Worm (Caenorhabditis elegans) whole organism, midembryonic: ENCODE measurements around the gene nas-37.

Experiments
- flt-1 ChIP-seq: fragments of 200-800 bp; sonication (Bioruptor generic); IDR thresholded peaks from 2 replicates; pipeline ENCODE4 v1.3.6; 2022; ENCODE audit warnings: missing genetic modification characterization, missing compliant biosample characterization
- klf-2 ChIP-seq: fragments of 200-800 bp; sonication (Bioruptor generic); conservative IDR thresholded peaks from 2 replicates; pipeline ENCODE4 v1.3.6; 2022; ENCODE audit warnings: missing genetic modification reagents, missing genetic modification characterization, missing compliant biosample characterization
- ref-1 ChIP-seq: fragments of 200-800 bp; sonication (Bioruptor generic); conservative IDR thresholded peaks from 2 replicates; pipeline ENCODE4 v1.3.6; 2022; ENCODE audit warnings: missing genetic modification reagents, missing genetic modification characterization, missing compliant biosample characterization

DNA sequence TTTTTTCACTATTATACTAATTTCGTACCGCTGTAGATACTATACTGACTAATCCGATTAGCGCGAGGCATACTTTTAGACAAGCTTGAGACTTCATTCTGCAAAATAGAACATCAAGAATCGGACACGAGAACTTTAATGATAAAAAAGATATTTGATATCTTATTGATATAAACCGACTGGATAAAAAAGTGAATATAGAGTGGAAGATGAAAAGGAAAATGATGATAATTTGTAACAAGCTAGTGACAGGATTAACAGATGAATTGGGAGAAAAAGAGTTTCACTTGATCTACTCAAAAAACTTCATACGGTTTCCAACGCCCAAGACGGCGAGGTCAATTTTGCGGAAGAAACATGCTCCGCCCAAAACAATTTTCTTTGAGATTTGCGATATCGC lies at the start of gene nas-37:
- TF ChIP-seq ref-1 (GFP tag; lab: Robert Waterston, UW) (no peak), flt-1 (GFP tag; lab: Robert Waterston, UW) (no peak), klf-2 (GFP tag; lab: Robert Waterston, UW) (no peak)
